Worm (Caenorhabditis elegans) whole organism, mixed stage, embryonic: Measurements from ENCODE around the gene F35D11.4.

Experiments used
- bed-3 ChIP-seq: fragments of 200-800 bp; sonication (Bioruptor generic); optimal IDR thresholded peaks from 3 replicates; lab custom pipeline; 2018; ENCODE audit warnings: mild to moderate bottlenecking, missing genetic modification characterization, moderate library complexity, missing compliant biosample characterization
- blmp-1 ChIP-seq: fragments of 150-350 bp; optimal IDR thresholded peaks from 2 replicates; lab custom pipeline; 2014; ENCODE audit warnings: missing biosample characterization, missing genetic modification characterization
- ceh-39 ChIP-seq: fragments of 150-350 bp; optimal IDR thresholded peaks from 2 replicates; lab custom pipeline; 2014; ENCODE audit warnings: missing biosample characterization, missing genetic modification characterization
- ces-1 ChIP-seq: fragments of 150-350 bp; optimal IDR thresholded peaks from 2 replicates; lab custom pipeline; 2014; ENCODE audit warnings: missing biosample characterization, missing genetic modification reagents, missing genetic modification characterization
- cnd-1 ChIP-seq: fragments of 200-800 bp; sonication (Bioruptor generic); optimal IDR thresholded peaks from 2 replicates; lab custom pipeline; 2018; ENCODE audit warnings: mild to moderate bottlenecking, missing genetic modification characterization, missing compliant biosample characterization
- drap-1 ChIP-seq: fragments of 200-800 bp; sonication (Bioruptor generic); optimal IDR thresholded peaks from 3 replicates; lab custom pipeline; 2018; ENCODE audit warnings: mild to moderate bottlenecking, missing genetic modification characterization, missing compliant biosample characterization
- elt-1 ChIP-seq: sonication (generic microtip); optimal IDR thresholded peaks from 2 replicates; lab custom pipeline; 2017; ENCODE audit warnings: missing genetic modification characterization, mild to moderate bottlenecking, missing compliant biosample characterization, antibody characterized with exemption, moderate library complexity, borderline replicate concordance; ENCODE audit not compliant: insufficient read depth
- elt-3 ChIP-seq: fragments of 150-350 bp; optimal IDR thresholded peaks from 2 replicates; lab custom pipeline; 2014; ENCODE audit warnings: missing biosample characterization, missing genetic modification characterization
- flh-1 ChIP-seq: fragments of 200-800 bp; sonication (Bioruptor generic); optimal IDR thresholded peaks from 2 replicates; lab custom pipeline; 2018; ENCODE audit warnings: mild to moderate bottlenecking, missing genetic modification characterization, moderate library complexity, missing compliant biosample characterization
- ham-2 ChIP-seq: fragments of 200-800 bp; sonication (Bioruptor generic); optimal IDR thresholded peaks from 2 replicates; lab custom pipeline; 2018; ENCODE audit warnings: mild to moderate bottlenecking, missing genetic modification characterization, missing compliant biosample characterization
- hlh-1 ChIP-seq: fragments of 150-350 bp; optimal IDR thresholded peaks from 2 replicates; lab custom pipeline; 2014; ENCODE audit warnings: missing biosample characterization, missing genetic modification reagents, missing genetic modification characterization
- lin-13 ChIP-seq: fragments of 150-350 bp; optimal IDR thresholded peaks from 2 replicates; lab custom pipeline; 2014; ENCODE audit warnings: missing biosample characterization, missing genetic modification characterization
- lin-32 ChIP-seq: fragments of 200-800 bp; sonication (Bioruptor generic); optimal IDR thresholded peaks from 2 replicates; lab custom pipeline; 2018; ENCODE audit warnings: mild to moderate bottlenecking, missing genetic modification characterization, missing compliant biosample characterization
- lsy-2 ChIP-seq: fragments of 150-350 bp; optimal IDR thresholded peaks from 2 replicates; lab custom pipeline; 2014; ENCODE audit warnings: missing biosample characterization, missing genetic modification characterization
- mab-5 ChIP-seq: fragments of 150-350 bp; optimal IDR thresholded peaks from 2 replicates; lab custom pipeline; 2014; ENCODE audit warnings: missing biosample characterization, missing genetic modification characterization
- mep-1 ChIP-seq: fragments of 150-350 bp; optimal IDR thresholded peaks from 2 replicates; lab custom pipeline; 2017; ENCODE audit warnings: missing biosample characterization, missing genetic modification reagents, missing genetic modification characterization, inconsistent platforms
- mls-2 ChIP-seq: sonication (generic microtip); optimal IDR thresholded peaks from 2 replicates; lab custom pipeline; 2016; ENCODE audit warnings: mild to moderate bottlenecking, missing genetic modification characterization, moderate library complexity, missing compliant biosample characterization
- nhr-12 ChIP-seq: fragments of 150-350 bp; optimal IDR thresholded peaks from 2 replicates; lab custom pipeline; 2014; ENCODE audit warnings: missing biosample characterization, missing genetic modification characterization
- nhr-28 ChIP-seq: fragments of 150-350 bp; optimal IDR thresholded peaks from 2 replicates; lab custom pipeline; 2014; ENCODE audit warnings: missing biosample characterization, missing genetic modification characterization
- nhr-76 ChIP-seq: sonication (generic microtip); optimal IDR thresholded peaks from 2 replicates; lab custom pipeline; 2017; ENCODE audit warnings: missing biosample characterization, missing genetic modification characterization
- pha-4 ChIP-seq: fragments of 150-350 bp; optimal IDR thresholded peaks from 2 replicates; lab custom pipeline; 2018; ENCODE audit warnings: missing biosample characterization, missing genetic modification reagents, missing genetic modification characterization
- sem-2 ChIP-seq: fragments of 200-800 bp; sonication (Bioruptor generic); optimal IDR thresholded peaks from 2 replicates; lab custom pipeline; 2018; ENCODE audit warnings: mild to moderate bottlenecking, missing genetic modification characterization, missing compliant biosample characterization
- sptf-1 ChIP-seq: sonication (generic microtip); optimal IDR thresholded peaks from 2 replicates; lab custom pipeline; 2017; ENCODE audit warnings: mild to moderate bottlenecking, missing genetic modification characterization, moderate library complexity, missing compliant biosample characterization
- tbx-8 ChIP-seq: fragments of 200-800 bp; sonication (Bioruptor generic); optimal IDR thresholded peaks from 2 replicates; lab custom pipeline; 2018; ENCODE audit warnings: mild to moderate bottlenecking, missing genetic modification characterization, moderate library complexity, missing compliant biosample characterization
- unc-120 ChIP-seq: sonication (generic microtip); optimal IDR thresholded peaks from 2 replicates; lab custom pipeline; 2017; ENCODE audit warnings: missing genetic modification characterization, missing compliant biosample characterization; ENCODE audit not compliant: poor library complexity, severe bottlenecking
- unc-39 ChIP-seq: fragments of 150-350 bp; optimal IDR thresholded peaks from 2 replicates; lab custom pipeline; 2014; ENCODE audit warnings: missing biosample characterization, missing genetic modification characterization
- unc-62 ChIP-seq: fragments of 150-350 bp; optimal IDR thresholded peaks from 2 replicates; lab custom pipeline; 2014; ENCODE audit warnings: missing biosample characterization, missing genetic modification reagents, missing genetic modification characterization
- zip-8 ChIP-seq: fragments of 150-350 bp; optimal IDR thresholded peaks from 2 replicates; lab custom pipeline; 2014; ENCODE audit warnings: missing biosample characterization, missing genetic modification characterization
- ztf-11 ChIP-seq: fragments of 150-350 bp; optimal IDR thresholded peaks from 2 replicates; lab custom pipeline; 2014; ENCODE audit warnings: missing biosample characterization, missing genetic modification characterization

The F35D11.4 gene

DNA sequence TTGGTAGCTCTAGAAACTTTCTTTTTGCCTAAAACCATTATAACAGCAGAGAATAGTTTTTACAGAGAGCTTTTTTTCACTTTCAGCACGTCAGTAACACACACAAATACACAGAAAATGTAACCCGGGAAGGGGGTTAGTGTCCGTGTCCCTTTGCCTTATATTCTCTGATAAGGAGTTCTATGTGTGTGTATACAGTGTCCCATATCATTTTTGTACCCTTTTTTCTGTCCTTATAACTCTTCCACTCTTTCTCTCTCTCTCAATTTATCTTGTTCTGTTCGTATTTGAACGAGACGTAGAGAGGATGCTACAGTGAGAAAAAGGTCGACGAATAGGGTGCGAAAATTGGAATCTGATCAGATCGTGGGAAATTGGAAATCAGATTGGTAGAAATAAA lies 4.4 kb upstream of the F35D11.4 start:
- no peak for TF ChIP-seq sptf-1 (tag; lab: Kevin White, UChicago)
- no peak for TF ChIP-seq unc-39
- TF ChIP-seq, all 35 proteins: peak for 0

ce11 chrII:4599838-4600237 lies 3.4 kb upstream of the F35D11.4 start:
- TF ChIP-seq ceh-39 (tag; lab: Kevin White, UChicago), result no peak
- TF ChIP-seq mls-2 (tag; lab: Kevin White, UChicago), result no peak
- TF ChIP-seq nhr-28 (tag; lab: Kevin White, UChicago), result no peak
- TF ChIP-seq flh-1 (GFP tag; lab: Kevin White, UChicago), result no peak
- TF ChIP-seq hlh-1, result no peak
- TF ChIP-seq ztf-11 (tag; lab: Kevin White, UChicago), result no peak
- TF ChIP-seq bed-3 (GFP tag; lab: Kevin White, UChicago), result no peak
- no peak for TF ChIP-seq unc-39
- no peak for TF ChIP-seq tbx-8 (GFP tag; lab: Kevin White, UChicago)
- no peak for TF ChIP-seq sem-2
- TF ChIP-seq zip-8 (tag; lab: Kevin White, UChicago), result no peak
- no peak for TF ChIP-seq pha-4 (tag; lab: Kevin White, UChicago)
- no peak for TF ChIP-seq nhr-76 (tag; lab: Kevin White, UChicago)
- no peak for TF ChIP-seq lsy-2 (tag; lab: Kevin White, UChicago)
- no peak for TF ChIP-seq sptf-1 (tag; lab: Kevin White, UChicago)
- TF ChIP-seq drap-1, result no peak
- no peak for TF ChIP-seq mep-1 (tag; lab: Kevin White, UChicago)
- TF ChIP-seq cnd-1 (tag; lab: Kevin White, UChicago), result no peak

DNA sequence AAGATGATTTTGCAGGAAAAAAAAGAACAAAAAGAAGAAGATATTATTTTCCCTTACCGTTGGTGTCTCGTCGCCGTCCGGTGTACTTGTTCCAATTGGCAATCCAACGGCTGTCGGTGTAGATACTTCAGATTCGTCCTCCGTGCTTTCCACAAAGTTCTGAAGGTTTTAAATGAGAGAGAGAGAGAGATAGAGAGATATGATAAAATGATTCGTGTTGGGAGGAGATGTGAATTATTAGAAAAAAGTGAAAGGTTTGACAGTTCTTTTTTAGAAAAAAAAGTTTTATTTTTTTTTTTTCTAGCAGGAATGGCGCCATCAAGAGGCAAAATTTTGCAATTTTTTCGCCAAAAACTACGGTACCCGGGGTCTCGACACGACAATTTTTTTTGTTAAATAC lies 3.0 kb upstream of the F35D11.4 start:
- TF ChIP-seq unc-62 (GFP tag; lab: Kevin White, UChicago), result no peak
- no peak for TF ChIP-seq ham-2 (GFP tag; lab: Kevin White, UChicago)
- no peak for TF ChIP-seq lin-13
- TF ChIP-seq zip-8 (tag; lab: Kevin White, UChicago), result no peak
- no peak for TF ChIP-seq nhr-12 (tag; lab: Kevin White, UChicago)

- TF ChIP-seq blmp-1, result no peak
- TF ChIP-seq elt-3 (tag; lab: Kevin White, UChicago), result no peak
- no peak for TF ChIP-seq unc-62 (GFP tag; lab: Kevin White, UChicago)
- TF ChIP-seq mab-5 (tag; lab: Kevin White, UChicago), result no peak
- no peak for TF ChIP-seq nhr-12 (tag; lab: Kevin White, UChicago)
- TF ChIP-seq lin-13, result no peak
- TF ChIP-seq ham-2 (GFP tag; lab: Kevin White, UChicago), result no peak
- no peak for TF ChIP-seq elt-1 (tag; lab: Kevin White, UChicago)
- no peak for TF ChIP-seq unc-120
- no peak for TF ChIP-seq cnd-1 (tag; lab: Kevin White, UChicago)
- TF ChIP-seq tbx-8 (GFP tag; lab: Kevin White, UChicago), result no peak
- TF ChIP-seq flh-1 (GFP tag; lab: Kevin White, UChicago), result no peak
- TF ChIP-seq ceh-39 (tag; lab: Kevin White, UChicago), result no peak
- TF ChIP-seq ces-1 (GFP tag; lab: Kevin White, UChicago), result no peak
- no peak for TF ChIP-seq zip-8 (tag; lab: Kevin White, UChicago)
These were observed 2.4 kb upstream of the F35D11.4 start for ce11 chrII:4600818-4601217.

DNA sequence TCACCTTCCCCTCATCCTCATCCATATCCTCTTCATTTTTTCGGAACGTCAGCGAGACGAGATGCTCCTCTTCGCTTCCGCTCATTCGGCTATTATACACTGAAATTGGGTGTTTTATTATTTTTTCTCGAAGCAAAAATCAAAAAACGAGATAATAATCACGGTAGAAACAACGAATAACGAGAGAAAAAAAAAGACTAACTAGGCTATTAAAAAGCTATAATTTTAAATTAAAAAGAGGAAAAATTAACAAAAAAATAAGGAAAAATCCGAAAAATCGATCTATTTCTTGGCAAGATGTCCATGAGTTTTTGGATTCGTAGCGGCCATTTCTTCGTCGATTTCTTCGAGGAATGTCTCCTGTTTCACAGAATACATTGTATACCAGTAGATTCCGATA lies 2.0 kb upstream of the F35D11.4 start, which contains the start of gene ipla-1:
TSS of gene ipla-1 (minus strand) at position 101 of the 400 bp plus-strand sequence.
- TF ChIP-seq sptf-1 (tag; lab: Kevin White, UChicago) (no peak), pha-4 (tag; lab: Kevin White, UChicago) (no peak), lin-13 (no peak), elt-1 (tag; lab: Kevin White, UChicago) (no peak), tbx-8 (GFP tag; lab: Kevin White, UChicago) (no peak), mls-2 (tag; lab: Kevin White, UChicago) (no peak), cnd-1 (tag; lab: Kevin White, UChicago) (no peak), ham-2 (GFP tag; lab: Kevin White, UChicago) (no peak), sem-2 (no peak), lin-32 (no peak), lsy-2 (tag; lab: Kevin White, UChicago) (no peak), blmp-1 (no peak), nhr-28 (tag; lab: Kevin White, UChicago) (no peak), ztf-11 (tag; lab: Kevin White, UChicago) (no peak), hlh-1 (no peak)
